Worm (Caenorhabditis elegans): ENCODE data around the gene C11G10.1.

ce11 chrX:15116514-15116913, 42.0 kb downstream of the C11G10.1 start, which contains the start of gene R07D5.2:
- TF ChIP-seq lin-13 (tag; optimal IDR thresholded peaks at IDR 0.05) = no peak
- no peak for TF ChIP-seq cnd-1 (tag; optimal IDR thresholded peaks at IDR 0.05)
- TF ChIP-seq nhr-28 (tag; optimal IDR thresholded peaks at IDR 0.05) = no peak
- TF ChIP-seq unc-62 (GFP tag; optimal IDR thresholded peaks at IDR 0.05) = no peak
- no peak for TF ChIP-seq elt-1 (tag; optimal IDR thresholded peaks at IDR 0.05; ENCODE audit: borderline replicate concordance, insufficient read depth)
